Worm (Caenorhabditis elegans): Measurements from ENCODE around the gene R102.2.

DNA sequence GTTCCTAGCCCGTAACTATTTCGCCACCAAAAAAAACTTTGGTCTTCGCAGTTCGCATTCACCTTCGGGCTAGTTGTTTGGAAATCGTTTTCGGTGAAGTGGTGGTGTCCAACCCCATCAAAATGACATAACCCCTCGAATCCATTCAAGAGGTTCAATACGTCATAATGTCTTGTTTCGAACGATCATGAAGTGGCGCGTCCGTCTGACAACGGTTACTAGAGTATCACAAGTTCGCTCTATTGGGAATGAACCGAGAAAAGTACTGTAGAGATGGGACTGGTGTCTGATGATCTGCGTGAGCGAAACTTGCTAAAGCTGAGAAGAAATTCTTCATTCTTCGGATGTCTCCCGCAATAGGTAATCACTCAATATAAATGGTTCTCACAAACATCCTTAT is 40.3 kb downstream of the R102.2 start, which contains the start of gene ZC168.2:
- TF ChIP-seq npax-4 (tag; optimal IDR thresholded peaks at IDR 0.05): no peak
- TF ChIP-seq zip-5 (tag; optimal IDR thresholded peaks at IDR 0.05): no peak
- TF ChIP-seq pag-3 (tag; optimal IDR thresholded peaks at IDR 0.05; ENCODE audit: borderline replicate concordance): no peak
- no peak for TF ChIP-seq dmd-4 (tag; optimal IDR thresholded peaks at IDR 0.05; ENCODE audit: borderline replicate concordance)
- no peak for TF ChIP-seq ztf-16 (tag; optimal IDR thresholded peaks at IDR 0.05)
- no peak for TF ChIP-seq ama-1 (optimal IDR thresholded peaks at IDR 0.05)
- TF ChIP-seq ceh-30 (tag; optimal IDR thresholded peaks at IDR 0.05): no peak
- no peak for TF ChIP-seq sdc-2 (tag; optimal IDR thresholded peaks at IDR 0.05)
- TF ChIP-seq pha-4 (tag; optimal IDR thresholded peaks at IDR 0.05): no peak
- TF ChIP-seq fkh-10 (GFP tag; optimal IDR thresholded peaks at IDR 0.05): no peak
